Fruit fly (Drosophila melanogaster): Measurements from ENCODE around the gene Pgam5.
A peak's percentile ranks its signal among the peaks of the same experiment; 100 is the strongest.

The Pgam5 gene

dm6 chrX:1873515-1874126 is at the start of gene Pgam5, which contains the start of gene Vps26:
Pgam5 (minus strand) TSS chrX:1873565.
Vps26 (plus strand) TSS chrX:1873853.
- TF ChIP-seq Sp1 (GFP tag; optimal IDR thresholded peaks at IDR 0.05) (peak; percentile 15), woc (GFP tag; optimal IDR thresholded peaks at IDR 0.05) (no peak)

- TF ChIP-seq sage (GFP tag; optimal IDR thresholded peaks at IDR 0.05): no peak
- no peak for TF ChIP-seq GATAd (GFP tag; optimal IDR thresholded peaks at IDR 0.05)
- peak; percentile 8 for TF ChIP-seq HLH106 (tag; optimal IDR thresholded peaks at IDR 0.05)
- no peak for TF ChIP-seq CG9705 (GFP tag; optimal IDR thresholded peaks at IDR 0.05)
- no peak for TF ChIP-seq Hnf4 (GFP tag; optimal IDR thresholded peaks at IDR 0.05)
- TF ChIP-seq dsf (GFP tag; optimal IDR thresholded peaks at IDR 0.05; ENCODE audit: borderline replicate concordance): no peak
- no peak for TF ChIP-seq usp (GFP tag; optimal IDR thresholded peaks at IDR 0.05)
- no peak for TF ChIP-seq jim (GFP tag; optimal IDR thresholded peaks at IDR 0.05)
- TF ChIP-seq dl (GFP tag; optimal IDR thresholded peaks at IDR 0.05; ENCODE audit: insufficient read depth in 1 of 2, partially characterized antibody in 2 of 2): no peak
- TF ChIP-seq foxo (GFP tag; optimal IDR thresholded peaks at IDR 0.05): no peak
- no peak for TF ChIP-seq Abd-B (GFP tag; optimal IDR thresholded peaks at IDR 0.05)
- no peak for TF ChIP-seq OdsH (GFP tag; optimal IDR thresholded peaks at IDR 0.05)
- no peak for TF ChIP-seq Mio (GFP tag; optimal IDR thresholded peaks at IDR 0.05)
- no peak for TF ChIP-seq CG32264 (GFP tag; optimal IDR thresholded peaks at IDR 0.05)
- no peak for TF ChIP-seq br (GFP tag; optimal IDR thresholded peaks at IDR 0.05)
- TF ChIP-seq CrebA (GFP tag; optimal IDR thresholded peaks at IDR 0.05; ENCODE audit: borderline replicate concordance): no peak
- TF ChIP-seq Hr83 (GFP tag; optimal IDR thresholded peaks at IDR 0.05; ENCODE audit: poor library complexity, severe bottlenecking): no peak
- no peak for TF ChIP-seq brk (GFP tag; optimal IDR thresholded peaks at IDR 0.05)
- no peak for TF ChIP-seq N (GFP tag; optimal IDR thresholded peaks at IDR 0.05)
- peak; percentile 26 for TF ChIP-seq h (GFP tag; optimal IDR thresholded peaks at IDR 0.05)
- no peak for TF ChIP-seq ey (GFP tag; optimal IDR thresholded peaks at IDR 0.05)
- no peak for TF ChIP-seq fru (GFP tag; optimal IDR thresholded peaks at IDR 0.05)
- no peak for TF ChIP-seq tai (GFP tag; optimal IDR thresholded peaks at IDR 0.05)
- no peak for TF ChIP-seq Rel (GFP tag; optimal IDR thresholded peaks at IDR 0.05)
- TF ChIP-seq Rel (tag; optimal IDR thresholded peaks at IDR 0.05): peak; percentile 90
- TF ChIP-seq pan (optimal IDR thresholded peaks at IDR 0.05): no peak
- TF ChIP-seq Sp1 (GFP tag; optimal IDR thresholded peaks at IDR 0.05): no peak
- no peak for TF ChIP-seq Jra (GFP tag; optimal IDR thresholded peaks at IDR 0.05)
Observed at dm6 chrX:1922765-1923501, 49.6 kb upstream of the Pgam5 start, which contains the start of the genes eIF2Bepsilon and Ocrl. eIF2Bepsilon (minus strand) TSS chrX:1922874. Ocrl (plus strand) TSS chrX:1922981.

dm6 chrX:1909533-1909932 is 36.2 kb upstream of the Pgam5 start:
- TF ChIP-seq CG9705 (GFP tag; optimal IDR thresholded peaks at IDR 0.05) (no peak), br (GFP tag; optimal IDR thresholded peaks at IDR 0.05) (no peak), pan (optimal IDR thresholded peaks at IDR 0.05) (no peak), dmrt93B (GFP tag; optimal IDR thresholded peaks at IDR 0.05) (no peak), Rel (GFP tag; optimal IDR thresholded peaks at IDR 0.05) (no peak), Rel (tag; optimal IDR thresholded peaks at IDR 0.05) (peak; percentile 55)

- TF ChIP-seq Sp1 (GFP tag; optimal IDR thresholded peaks at IDR 0.05): peak; percentile 10
- no peak for TF ChIP-seq foxo (GFP tag; optimal IDR thresholded peaks at IDR 0.05)
Observed at dm6 chrX:1908757-1909156, 35.4 kb upstream of the Pgam5 start, which contains the start of the genes Edem1 and Rbcn-3B. Edem1 (minus strand) TSS chrX:1908827. Rbcn-3B (plus strand) TSS chrX:1908920.

dm6 chrX:1907727-1908264 is 34.4 kb upstream of the Pgam5 start, which contains the start of gene mip130:
mip130 (plus strand) TSS chrX:1908239.
- no peak for TF ChIP-seq usp (GFP tag; optimal IDR thresholded peaks at IDR 0.05)
- TF ChIP-seq fru (GFP tag; optimal IDR thresholded peaks at IDR 0.05): peak; percentile 68
- TF ChIP-seq woc (GFP tag; optimal IDR thresholded peaks at IDR 0.05): peak; percentile 85
- TF ChIP-seq dmrt93B (GFP tag; optimal IDR thresholded peaks at IDR 0.05): peak; percentile 30
- TF ChIP-seq h (GFP tag; optimal IDR thresholded peaks at IDR 0.05): peak; percentile 73
- no peak for TF ChIP-seq Rel (GFP tag; optimal IDR thresholded peaks at IDR 0.05)
- peak; percentile 41 for TF ChIP-seq Rel (tag; optimal IDR thresholded peaks at IDR 0.05)
- TF ChIP-seq CG32264 (GFP tag; optimal IDR thresholded peaks at IDR 0.05): no peak
- peak in 1 of 2 experiments; percentile 73 for TF ChIP-seq foxo (GFP tag; optimal IDR thresholded peaks at IDR 0.05)
- no peak for TF ChIP-seq sage (GFP tag; optimal IDR thresholded peaks at IDR 0.05)
- peak; percentile 38 for TF ChIP-seq OdsH (GFP tag; optimal IDR thresholded peaks at IDR 0.05)
- TF ChIP-seq br (GFP tag; optimal IDR thresholded peaks at IDR 0.05): peak; percentile 43
- TF ChIP-seq ey (GFP tag; optimal IDR thresholded peaks at IDR 0.05): peak; percentile 24
- peak; percentile 63 for TF ChIP-seq Sp1 (GFP tag; optimal IDR thresholded peaks at IDR 0.05)
- TF ChIP-seq pan (optimal IDR thresholded peaks at IDR 0.05): no peak
- TF ChIP-seq lola (GFP tag; optimal IDR thresholded peaks at IDR 0.05): no peak
- peak; percentile 64 for TF ChIP-seq HLH106 (tag; optimal IDR thresholded peaks at IDR 0.05)
- no peak for TF ChIP-seq CrebA (GFP tag; optimal IDR thresholded peaks at IDR 0.05; ENCODE audit: borderline replicate concordance)
- no peak for TF ChIP-seq jim (GFP tag; optimal IDR thresholded peaks at IDR 0.05)
- TF ChIP-seq Hnf4 (GFP tag; optimal IDR thresholded peaks at IDR 0.05): no peak
- TF ChIP-seq CG9705 (GFP tag; optimal IDR thresholded peaks at IDR 0.05): no peak
- peak; percentile 1 for TF ChIP-seq Hr83 (GFP tag; optimal IDR thresholded peaks at IDR 0.05; ENCODE audit: poor library complexity, severe bottlenecking)
- TF ChIP-seq rgr (GFP tag; optimal IDR thresholded peaks at IDR 0.05): peak; percentile 45
- TF ChIP-seq psq (GFP tag; optimal IDR thresholded peaks at IDR 0.05): peak; percentile 56
- peak; percentile 51 for TF ChIP-seq Myc (optimal IDR thresholded peaks at IDR 0.05)
